Worm (Caenorhabditis elegans): Measurements from ENCODE around the gene F01F1.15.

The F01F1.15 gene

ce11 chrIII:5884459-5884858 lies 15.1 kb upstream of the F01F1.15 start:
- TF ChIP-seq cnd-1 (tag; optimal IDR thresholded peaks at IDR 0.05) (no peak), mls-2 (tag; optimal IDR thresholded peaks at IDR 0.05) (no peak), nhr-28 (tag; optimal IDR thresholded peaks at IDR 0.05) (no peak), unc-120 (tag; optimal IDR thresholded peaks at IDR 0.05; ENCODE audit: poor library complexity, severe bottlenecking) (no peak), tbx-8 (GFP tag; optimal IDR thresholded peaks at IDR 0.05) (no peak), nhr-237 (tag; optimal IDR thresholded peaks at IDR 0.05) (no peak), mab-5 (tag; optimal IDR thresholded peaks at IDR 0.05) (no peak), pha-4 (tag; optimal IDR thresholded peaks at IDR 0.05) (no peak), unc-62 (GFP tag; optimal IDR thresholded peaks at IDR 0.05) (no peak)

- TF ChIP-seq elt-1 (tag; optimal IDR thresholded peaks at IDR 0.05; ENCODE audit: borderline replicate concordance, insufficient read depth) = no peak
- TF ChIP-seq mls-2 (tag; optimal IDR thresholded peaks at IDR 0.05) = no peak
- no peak for TF ChIP-seq mep-1 (tag; optimal IDR thresholded peaks at IDR 0.05)
- no peak for TF ChIP-seq ztf-11 (tag; optimal IDR thresholded peaks at IDR 0.05)
Observed at ce11 chrIII:5884007-5884406, 14.7 kb upstream of the F01F1.15 start, which contains the start of gene C28H8.5. Gene C28H8.5, plus strand, starts transcription at chrIII:5884307.

ce11 chrIII:5883517-5883916 lies 14.2 kb upstream of the F01F1.15 start:
- no peak for TF ChIP-seq bed-3 (GFP tag; optimal IDR thresholded peaks at IDR 0.05)
- no peak for TF ChIP-seq zip-8 (tag; optimal IDR thresholded peaks at IDR 0.05)
- TF ChIP-seq nhr-2 (tag; optimal IDR thresholded peaks at IDR 0.05) = no peak
- TF ChIP-seq nhr-12 (tag; optimal IDR thresholded peaks at IDR 0.05) = no peak
- TF ChIP-seq mab-5 (tag; optimal IDR thresholded peaks at IDR 0.05) = no peak
- no peak for TF ChIP-seq mls-2 (tag; optimal IDR thresholded peaks at IDR 0.05)
- no peak for TF ChIP-seq unc-39 (tag; optimal IDR thresholded peaks at IDR 0.05)
- TF ChIP-seq pha-4 (tag; optimal IDR thresholded peaks at IDR 0.05) = no peak
- TF ChIP-seq sem-2 (GFP tag; optimal IDR thresholded peaks at IDR 0.05) = no peak
- no peak for TF ChIP-seq nhr-76 (tag; optimal IDR thresholded peaks at IDR 0.05)
- no peak for TF ChIP-seq sptf-1 (tag; optimal IDR thresholded peaks at IDR 0.05)
- no peak for TF ChIP-seq hlh-1 (tag; optimal IDR thresholded peaks at IDR 0.05)
- no peak for TF ChIP-seq tbx-8 (GFP tag; optimal IDR thresholded peaks at IDR 0.05)
- no peak for TF ChIP-seq ztf-11 (tag; optimal IDR thresholded peaks at IDR 0.05)
- TF ChIP-seq unc-120 (tag; optimal IDR thresholded peaks at IDR 0.05; ENCODE audit: poor library complexity, severe bottlenecking) = no peak
- TF ChIP-seq blmp-1 (tag; optimal IDR thresholded peaks at IDR 0.05) = no peak
- TF ChIP-seq unc-62 (GFP tag; optimal IDR thresholded peaks at IDR 0.05) = no peak
- TF ChIP-seq ceh-83 (GFP tag; optimal IDR thresholded peaks at IDR 0.05) = no peak

DNA sequence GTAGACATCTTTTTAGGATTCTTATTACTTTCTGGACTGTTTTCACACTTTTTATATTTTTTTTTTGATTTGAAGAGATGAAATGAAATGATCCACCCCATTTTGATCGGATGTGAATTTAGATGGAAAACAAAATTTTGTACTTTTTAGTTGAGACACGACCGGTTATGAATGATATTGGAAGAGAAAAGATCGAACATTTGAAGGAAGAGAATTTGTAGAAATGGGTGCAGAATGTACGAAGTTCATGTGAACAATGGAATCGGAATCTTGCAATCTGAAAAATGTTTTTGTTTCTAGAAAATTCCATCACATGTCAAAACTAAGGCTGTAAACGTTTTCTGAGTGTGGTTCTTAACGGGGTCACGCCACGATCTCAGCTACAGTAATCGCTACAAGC lies 13.5 kb upstream of the F01F1.15 start, which contains the start of gene F01F1.14:
Gene F01F1.14 (minus strand): TSS at position 101 of the 400 bp plus-strand sequence.
- TF ChIP-seq cnd-1 (tag; optimal IDR thresholded peaks at IDR 0.05) (no peak), pha-4 (tag; optimal IDR thresholded peaks at IDR 0.05) (no peak), flh-1 (GFP tag; optimal IDR thresholded peaks at IDR 0.05) (no peak), elt-1 (tag; optimal IDR thresholded peaks at IDR 0.05; ENCODE audit: borderline replicate concordance, insufficient read depth) (no peak), lin-13 (tag; optimal IDR thresholded peaks at IDR 0.05) (no peak), mls-2 (tag; optimal IDR thresholded peaks at IDR 0.05) (no peak), unc-120 (tag; optimal IDR thresholded peaks at IDR 0.05; ENCODE audit: poor library complexity, severe bottlenecking) (no peak), sptf-1 (tag; optimal IDR thresholded peaks at IDR 0.05) (no peak), sem-2 (GFP tag; optimal IDR thresholded peaks at IDR 0.05) (no peak), ces-1 (GFP tag; optimal IDR thresholded peaks at IDR 0.05) (no peak), hlh-1 (tag; optimal IDR thresholded peaks at IDR 0.05) (no peak), nhr-2 (tag; optimal IDR thresholded peaks at IDR 0.05) (no peak), ceh-39 (tag; optimal IDR thresholded peaks at IDR 0.05) (no peak), elt-3 (tag; optimal IDR thresholded peaks at IDR 0.05) (no peak), snpc-4 (tag; optimal IDR thresholded peaks at IDR 0.05) (no peak), nhr-28 (tag; optimal IDR thresholded peaks at IDR 0.05) (no peak), drap-1 (GFP tag; optimal IDR thresholded peaks at IDR 0.05) (no peak), nhr-76 (tag; optimal IDR thresholded peaks at IDR 0.05) (no peak), mep-1 (tag; optimal IDR thresholded peaks at IDR 0.05) (no peak)

DNA sequence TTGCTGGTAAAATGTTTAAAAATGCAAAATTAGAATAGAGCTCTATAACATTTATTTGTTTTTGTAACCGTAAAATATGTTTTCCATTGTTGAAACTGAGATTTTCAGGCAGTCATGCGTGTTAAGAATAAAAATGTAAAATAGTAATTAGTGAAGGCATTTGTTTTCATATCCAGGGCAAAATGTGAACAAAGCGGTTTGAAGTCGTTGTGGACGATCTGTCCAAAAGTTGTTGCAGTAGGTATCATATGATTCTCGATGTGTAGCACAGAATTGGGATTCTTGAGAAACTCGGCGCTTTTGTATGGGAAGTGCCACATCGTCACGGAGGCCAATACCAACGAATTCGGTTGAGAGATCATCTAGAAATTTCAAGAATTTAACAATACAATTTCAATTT lies 13.0 kb upstream of the F01F1.15 start:
- TF ChIP-seq bed-3 (GFP tag; optimal IDR thresholded peaks at IDR 0.05) (no peak), nhr-12 (tag; optimal IDR thresholded peaks at IDR 0.05) (no peak), nhr-76 (tag; optimal IDR thresholded peaks at IDR 0.05) (no peak), unc-39 (tag; optimal IDR thresholded peaks at IDR 0.05) (no peak), cnd-1 (tag; optimal IDR thresholded peaks at IDR 0.05) (no peak), lsy-2 (tag; optimal IDR thresholded peaks at IDR 0.05) (no peak), sem-2 (GFP tag; optimal IDR thresholded peaks at IDR 0.05) (no peak), nhr-28 (tag; optimal IDR thresholded peaks at IDR 0.05) (no peak), unc-62 (GFP tag; optimal IDR thresholded peaks at IDR 0.05) (no peak), elt-1 (tag; optimal IDR thresholded peaks at IDR 0.05; ENCODE audit: borderline replicate concordance, insufficient read depth) (no peak), ces-1 (GFP tag; optimal IDR thresholded peaks at IDR 0.05) (no peak), snpc-4 (tag; optimal IDR thresholded peaks at IDR 0.05) (no peak), tbx-8 (GFP tag; optimal IDR thresholded peaks at IDR 0.05) (no peak), lin-32 (GFP tag; optimal IDR thresholded peaks at IDR 0.05) (no peak)

Data from whole organism, mixed stage, embryonic.